Worm (Caenorhabditis elegans): Measurements from ENCODE around the gene srg-8.

srg-8 gene

DNA sequence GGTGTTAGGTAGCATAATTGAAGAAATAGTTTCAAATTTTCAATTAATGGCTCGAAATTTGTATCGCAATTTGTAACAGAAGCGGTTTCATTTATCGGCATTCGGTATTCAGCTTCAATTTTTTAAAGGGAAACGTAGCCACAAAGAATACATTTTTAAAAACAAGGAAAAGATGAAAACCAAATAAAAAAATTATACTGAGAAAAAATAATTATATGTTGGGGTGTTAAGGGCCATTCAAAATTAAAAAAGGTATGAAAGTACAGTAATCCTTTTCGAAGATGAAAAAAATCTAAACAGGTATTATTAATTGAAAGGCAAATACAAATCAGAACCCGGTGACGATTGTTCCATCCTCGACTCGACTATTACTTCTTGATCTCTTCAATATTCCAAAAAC lies 3.6 kb upstream of the srg-8 start, which contains the start of gene srg-1:
srg-1 (minus strand) TSS at position 101 of the 400 bp plus-strand sequence.
- no peak for TF ChIP-seq xbp-1 (tag; optimal IDR thresholded peaks at IDR 0.05)
- TF ChIP-seq egl-13 (tag; optimal IDR thresholded peaks at IDR 0.05) = no peak
- TF ChIP-seq egl-27 (tag; optimal IDR thresholded peaks at IDR 0.05) = no peak
- no peak for TF ChIP-seq blmp-1 (tag; optimal IDR thresholded peaks at IDR 0.05)
- TF ChIP-seq mdl-1 (tag; optimal IDR thresholded peaks at IDR 0.05) = no peak
- no peak for TF ChIP-seq nhr-12 (tag; optimal IDR thresholded peaks at IDR 0.05)
- TF ChIP-seq pag-3 (tag; optimal IDR thresholded peaks at IDR 0.05; ENCODE audit: borderline replicate concordance, insufficient read depth) = no peak
- no peak for TF ChIP-seq tlp-1 (tag; optimal IDR thresholded peaks at IDR 0.05)
- TF ChIP-seq elt-2 (tag; optimal IDR thresholded peaks at IDR 0.05) = no peak
- TF ChIP-seq ama-1 (optimal IDR thresholded peaks at IDR 0.05) = no peak
- TF ChIP-seq unc-98 (GFP tag; IDR thresholded peaks at IDR 0.05) = no peak
- TF ChIP-seq fkh-8 (tag; optimal IDR thresholded peaks at IDR 0.05) = no peak
- TF ChIP-seq sptf-1 (tag; optimal IDR thresholded peaks at IDR 0.05) = no peak
- TF ChIP-seq nhr-76 (tag; optimal IDR thresholded peaks at IDR 0.05) = no peak
- no peak for TF ChIP-seq lin-13 (GFP tag; optimal IDR thresholded peaks at IDR 0.05)
- no peak for TF ChIP-seq alr-1 (tag; optimal IDR thresholded peaks at IDR 0.05; ENCODE audit: borderline replicate concordance)

DNA sequence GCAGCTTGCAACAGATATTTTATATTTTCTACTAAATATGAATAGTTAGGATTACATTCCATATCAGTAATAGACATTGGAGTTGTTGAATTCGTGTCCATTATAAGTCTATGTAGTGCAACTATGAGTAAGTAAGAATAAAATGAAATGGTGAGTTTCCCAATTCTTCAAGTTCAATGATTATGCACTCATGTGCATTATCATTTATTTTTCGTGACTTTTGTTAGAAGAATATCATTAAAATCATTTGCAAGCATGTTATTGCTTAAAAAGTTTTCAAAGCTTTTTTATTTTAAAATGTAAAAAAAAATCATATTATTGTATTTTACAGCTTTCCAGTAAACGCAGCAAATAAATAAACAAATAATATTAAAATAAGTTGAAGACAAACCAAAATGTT lies 2.0 kb upstream of the srg-8 start, which contains the start of gene srg-9:
srg-9 (minus strand) TSS at position 101 of the 400 bp plus-strand sequence.
- no peak for TF ChIP-seq egl-13 (tag; optimal IDR thresholded peaks at IDR 0.05)
- TF ChIP-seq nhr-85 (tag) = no peak
- TF ChIP-seq nhr-20 (tag; optimal IDR thresholded peaks at IDR 0.05) = no peak
- TF ChIP-seq elt-2 (tag; optimal IDR thresholded peaks at IDR 0.05) = no peak
- TF ChIP-seq lin-35 (GFP tag; optimal IDR thresholded peaks at IDR 0.05) = no peak
- no peak for TF ChIP-seq rnt-1 (tag; optimal IDR thresholded peaks at IDR 0.05)

DNA sequence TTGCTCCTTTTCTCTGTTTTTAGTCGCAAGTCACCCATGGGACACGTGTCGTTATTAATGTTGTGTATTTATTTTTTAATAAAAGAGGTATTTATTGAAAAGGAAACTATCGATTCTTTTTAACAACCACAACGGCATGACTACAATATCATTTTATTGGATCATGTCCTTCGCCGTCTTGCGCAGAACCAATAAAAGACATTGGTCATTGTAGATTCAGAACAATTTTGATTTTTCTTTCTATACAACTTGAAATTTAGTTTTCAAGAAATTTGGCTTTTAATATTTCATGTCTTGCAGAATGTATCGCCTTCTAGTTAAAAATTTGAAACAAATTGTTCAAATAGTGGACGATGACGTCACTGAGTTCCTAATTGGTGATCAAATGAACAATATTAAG lies 3.1 kb downstream of the srg-8 start, which contains the start of gene amdh-1:
amdh-1 (plus strand) TSS at position 301 of the 400 bp plus-strand sequence.
- no peak for TF ChIP-seq vab-15 (tag; optimal IDR thresholded peaks at IDR 0.05)
- no peak for TF ChIP-seq mab-9 (GFP tag; IDR thresholded peaks at IDR 0.05)
- no peak for TF ChIP-seq swsn-7 (tag; optimal IDR thresholded peaks at IDR 0.05)
- no peak for TF ChIP-seq ama-1 (optimal IDR thresholded peaks at IDR 0.05)
- no peak for TF ChIP-seq xbp-1 (tag; optimal IDR thresholded peaks at IDR 0.05)
- TF ChIP-seq sox-4 (tag; optimal IDR thresholded peaks at IDR 0.05) = no peak
- no peak for TF ChIP-seq pag-3 (tag; optimal IDR thresholded peaks at IDR 0.05; ENCODE audit: borderline replicate concordance, insufficient read depth)
- TF ChIP-seq C34B4.2 (tag; optimal IDR thresholded peaks at IDR 0.05) = no peak
- TF ChIP-seq egl-27 (tag; optimal IDR thresholded peaks at IDR 0.05) = no peak
- TF ChIP-seq C16A3.4 (tag; optimal IDR thresholded peaks at IDR 0.05) = no peak
- no peak for TF ChIP-seq grh-1 (GFP tag; IDR thresholded peaks at IDR 0.05)
- TF ChIP-seq pax-3 (tag; optimal IDR thresholded peaks at IDR 0.05) = no peak

DNA sequence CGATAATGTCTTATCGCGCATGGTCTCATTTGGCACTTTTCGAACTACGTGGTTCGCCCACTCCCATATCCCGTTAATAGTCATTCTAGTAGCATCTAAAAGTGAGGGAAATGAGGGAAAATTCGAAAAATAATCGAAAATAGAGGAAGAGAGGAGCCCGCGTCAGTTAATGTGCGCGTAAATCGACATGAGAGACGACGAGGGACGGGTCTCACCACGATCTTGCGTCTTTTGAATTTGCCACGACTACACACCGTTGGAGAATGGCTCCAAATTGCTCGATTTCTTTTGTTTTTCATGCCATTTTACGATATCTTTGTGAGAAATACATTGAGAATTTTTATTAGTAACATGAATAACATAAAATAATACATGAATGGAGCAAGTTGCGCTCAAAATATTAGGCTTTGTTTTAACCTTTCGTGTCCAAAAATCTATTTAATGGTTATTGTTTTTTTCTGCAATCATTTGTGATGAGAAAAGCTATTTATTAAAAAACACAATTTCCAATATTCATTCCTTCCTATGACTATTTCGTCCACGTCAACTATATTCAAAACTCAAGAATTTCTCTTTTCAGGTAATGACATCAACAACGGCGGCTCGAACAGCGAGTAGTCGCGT lies 6.5 kb downstream of the srg-8 start, which contains the start of the genes gen-1 and stt-3:
gen-1 (minus strand) TSS at position 95 of the 624 bp plus-strand sequence.
stt-3 (plus strand) TSS at position 574 of the 624 bp plus-strand sequence.
- TF ChIP-seq lin-35 (GFP tag; optimal IDR thresholded peaks at IDR 0.05) (peak; percentile 2 to 65), efl-1 (optimal IDR thresholded peaks at IDR 0.05) (peak; percentile 46 to 50), efl-1 (GFP tag; optimal IDR thresholded peaks at IDR 0.05 in 1 of 2) (peak; percentile 21 to 90), unc-98 (GFP tag; IDR thresholded peaks at IDR 0.05) (no peak), dpl-1 (GFP tag; optimal IDR thresholded peaks at IDR 0.05) (peak in 2 of 3 experiments; percentile 42 to 56), lin-15B (tag; optimal IDR thresholded peaks at IDR 0.05) (peak; percentile 1), lsy-2 (tag; optimal IDR thresholded peaks at IDR 0.05) (peak in 1 of 2 experiments; percentile 48), xbp-1 (tag; optimal IDR thresholded peaks at IDR 0.05) (peak; percentile 2), sox-4 (tag; optimal IDR thresholded peaks at IDR 0.05) (no peak)

DNA sequence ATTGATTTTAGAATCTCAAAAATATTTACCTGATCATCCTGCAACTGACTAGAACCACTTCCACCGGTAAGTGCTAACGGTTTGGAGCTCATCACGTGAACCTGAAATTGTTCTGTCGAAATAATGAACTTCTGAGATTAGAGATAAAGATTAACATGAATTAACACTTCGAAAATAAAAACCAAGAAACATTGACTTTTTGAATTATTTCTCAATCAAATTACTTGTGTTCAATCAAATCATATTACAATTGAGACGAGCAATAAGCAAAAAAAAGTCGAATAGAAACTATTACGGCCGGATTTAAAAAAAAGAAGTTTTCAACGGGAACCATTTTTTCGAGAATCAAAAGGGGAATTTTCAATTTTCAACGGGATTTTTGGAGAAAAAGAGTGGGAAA lies 8.9 kb downstream of the srg-8 start, which contains the start of gene bcas-2:
bcas-2 (minus strand) TSS at position 101 of the 400 bp plus-strand sequence.
- no peak for TF ChIP-seq unc-98 (GFP tag; IDR thresholded peaks at IDR 0.05)
- TF ChIP-seq egl-13 (tag; optimal IDR thresholded peaks at IDR 0.05) = no peak

Measured in whole organism, L1 larva.